Worm (Caenorhabditis elegans): ENCODE measurements around the gene zig-10.

zig-10 gene

ce11 chrII:6448189-6448588 lies 49.7 kb downstream of the zig-10 start:
- TF ChIP-seq unc-62 (GFP tag; optimal IDR thresholded peaks at IDR 0.05 in 1 of 2) (peak in 1 of 2 experiments; percentile 99), unc-62 (tag; optimal IDR thresholded peaks at IDR 0.05) (no peak), dmd-6 (GFP tag; IDR thresholded peaks at IDR 0.05) (no peak), zag-1 (tag; optimal IDR thresholded peaks at IDR 0.05) (no peak), zfp-3 (GFP tag; conservative IDR thresholded peaks at IDR 0.05) (0 out of 2 replicates have a peak, but pooled peaks have one; percentile 54), mdl-1 (tag; optimal IDR thresholded peaks at IDR 0.05) (peak in 1 of 2 experiments; percentile 10), nhr-28 (tag; optimal IDR thresholded peaks at IDR 0.05) (peak; percentile 39), nhr-25 (tag; optimal IDR thresholded peaks at IDR 0.05; ENCODE audit: borderline replicate concordance, insufficient read depth) (peak; percentile 41), hlh-30 (tag; optimal IDR thresholded peaks at IDR 0.05; ENCODE audit: insufficient read depth) (peak; percentile 57), mxl-3 (GFP tag; optimal IDR thresholded peaks at IDR 0.05) (no peak), daf-16 (GFP tag; optimal IDR thresholded peaks at IDR 0.05) (no peak), daf-16 (tag; optimal IDR thresholded peaks at IDR 0.05) (no peak), T26A8.4 (GFP tag; IDR thresholded peaks at IDR 0.05) (no peak)

ce11 chrII:6448656-6449055 lies 50.1 kb downstream of the zig-10 start:
- TF ChIP-seq mxl-2 (GFP tag; conservative IDR thresholded peaks at IDR 0.05): no peak
- TF ChIP-seq ztf-7 (tag; optimal IDR thresholded peaks at IDR 0.05): no peak
- no peak for TF ChIP-seq fkh-10 (GFP tag; optimal IDR thresholded peaks at IDR 0.05)
- TF ChIP-seq lin-38 (GFP tag; IDR thresholded peaks at IDR 0.05): no peak
- no peak for TF ChIP-seq vab-7 (GFP tag; IDR thresholded peaks at IDR 0.05)
- no peak for TF ChIP-seq nhr-77 (tag; optimal IDR thresholded peaks at IDR 0.05)
- no peak for TF ChIP-seq lin-29 (GFP tag; IDR thresholded peaks at IDR 0.05)
- TF ChIP-seq gei-8 (GFP tag; optimal IDR thresholded peaks at IDR 0.05): no peak
- no peak for TF ChIP-seq cey-2 (tag; optimal IDR thresholded peaks at IDR 0.05; ENCODE audit: borderline replicate concordance, insufficient read depth)
- peak in 1 of 2 experiments; percentile 25 for TF ChIP-seq mdl-1 (tag; optimal IDR thresholded peaks at IDR 0.05)
- TF ChIP-seq dmd-6 (GFP tag; IDR thresholded peaks at IDR 0.05): peak; percentile 39
- no peak for TF ChIP-seq ces-1 (GFP tag; optimal IDR thresholded peaks at IDR 0.05)
- no peak for TF ChIP-seq set-16 (GFP tag; IDR thresholded peaks at IDR 0.05)
- TF ChIP-seq nhr-25 (tag; optimal IDR thresholded peaks at IDR 0.05; ENCODE audit: borderline replicate concordance, insufficient read depth): no peak
- no peak for TF ChIP-seq lin-39 (tag; optimal IDR thresholded peaks at IDR 0.05)
- no peak for TF ChIP-seq zip-11 (GFP tag; IDR thresholded peaks at IDR 0.05)
- no peak for TF ChIP-seq nhr-6 (tag; optimal IDR thresholded peaks at IDR 0.05)
- no peak for TF ChIP-seq mdt-29 (GFP tag; IDR thresholded peaks at IDR 0.05)
- no peak for TF ChIP-seq spr-3 (GFP tag; optimal IDR thresholded peaks at IDR 0.05)
- TF ChIP-seq rbr-2 (tag; optimal IDR thresholded peaks at IDR 0.05): no peak
- TF ChIP-seq dve-1 (tag; optimal IDR thresholded peaks at IDR 0.05; ENCODE audit: insufficient read depth): peak; percentile 40
- TF ChIP-seq R02D3.7 (tag; optimal IDR thresholded peaks at IDR 0.05): no peak
- no peak for TF ChIP-seq ctbp-1 (GFP tag; IDR thresholded peaks at IDR 0.05)
- no peak for TF ChIP-seq skn-1 (tag; optimal IDR thresholded peaks at IDR 0.05)
- no peak for TF ChIP-seq dmd-9 (GFP tag; IDR thresholded peaks at IDR 0.05)
- TF ChIP-seq lim-7 (GFP tag; IDR thresholded peaks at IDR 0.05): no peak
- no peak for TF ChIP-seq lin-1 (GFP tag; IDR thresholded peaks at IDR 0.05)
- TF ChIP-seq D1046.2 (GFP tag; IDR thresholded peaks at IDR 0.05): no peak
- TF ChIP-seq Y48G9A.11 (GFP tag; IDR thresholded peaks at IDR 0.05): no peak
- TF ChIP-seq attf-4 (tag; optimal IDR thresholded peaks at IDR 0.05): no peak
- no peak for TF ChIP-seq snpc-1.2 (GFP tag; IDR thresholded peaks at IDR 0.05)
- TF ChIP-seq lsy-2 (tag; optimal IDR thresholded peaks at IDR 0.05): no peak
- no peak for TF ChIP-seq nhr-76 (tag; optimal IDR thresholded peaks at IDR 0.05)
- TF ChIP-seq F37D6.2 (tag; optimal IDR thresholded peaks at IDR 0.05): no peak
- no peak for TF ChIP-seq php-3 (GFP tag; IDR thresholded peaks at IDR 0.05)
- peak; percentile 69 for TF ChIP-seq mxl-3 (GFP tag; optimal IDR thresholded peaks at IDR 0.05)
- TF ChIP-seq nhr-237 (tag; optimal IDR thresholded peaks at IDR 0.05): no peak
- no peak for TF ChIP-seq ztf-11 (tag; optimal IDR thresholded peaks at IDR 0.05)
- no peak for TF ChIP-seq Y105C5A.15 (GFP tag; IDR thresholded peaks at IDR 0.05)
- no peak for TF ChIP-seq nhr-11 (tag; optimal IDR thresholded peaks at IDR 0.05)
- no peak for TF ChIP-seq T20F7.1 (GFP tag; optimal IDR thresholded peaks at IDR 0.05)
- TF ChIP-seq nhr-111 (GFP tag; optimal IDR thresholded peaks at IDR 0.05): no peak
